Fruit fly (Drosophila melanogaster) whole organism, embryonic: ENCODE results near the gene CG6511.

Experiments
- Adf1 ChIP-seq: fragments of 200-800 bp; sonication (Bioruptor generic); IDR thresholded peaks from 2 replicates; pipeline ENCODE4 v1.3.6; 2022; ENCODE audit warnings: missing biosample characterization, missing genetic modification characterization
- BEAF-32 ChIP-seq: fragments of 200-800 bp; sonication (Bioruptor generic); optimal IDR thresholded peaks from 3 replicates; lab custom pipeline; 2017; ENCODE audit warnings: missing biosample characterization, missing genetic modification characterization, mild to moderate bottlenecking, moderate library complexity, missing genetic modification reagents
- Blimp-1 ChIP-seq: fragments of 200-800 bp; sonication (Bioruptor generic); optimal IDR thresholded peaks from 3 replicates; lab custom pipeline; 2018; ENCODE audit warnings: missing biosample characterization, missing genetic modification characterization, mild to moderate bottlenecking, moderate library complexity, missing genetic modification reagents
- CG10431 ChIP-seq: fragments of 200-800 bp; sonication (Bioruptor generic); optimal IDR thresholded peaks from 3 replicates; lab custom pipeline; 2018; ENCODE audit warnings: missing biosample characterization, mild to moderate bottlenecking, missing genetic modification characterization
- CG11723 ChIP-seq: fragments of 200-800 bp; sonication (Bioruptor generic); optimal IDR thresholded peaks from 2 replicates; lab custom pipeline; 2017; ENCODE audit warnings: missing biosample characterization, mild to moderate bottlenecking, missing genetic modification characterization
- CG12769 ChIP-seq: fragments of 200-800 bp; sonication (Bioruptor generic); optimal IDR thresholded peaks from 2 replicates; lab custom pipeline; 2019; ENCODE audit warnings: missing biosample characterization, mild to moderate bottlenecking, missing genetic modification characterization, moderate library complexity
- CG15073 ChIP-seq: fragments of 200-800 bp; sonication (Bioruptor generic); optimal IDR thresholded peaks from 2 replicates; lab custom pipeline; 2016; ENCODE audit warnings: missing biosample characterization, missing genetic modification characterization
- CG1603 ChIP-seq: fragments of 200-800 bp; sonication (Bioruptor generic); optimal IDR thresholded peaks from 2 replicates; lab custom pipeline; 2019; ENCODE audit warnings: missing biosample characterization, mild to moderate bottlenecking, missing genetic modification characterization, moderate library complexity
- CG16863 ChIP-seq: fragments of 200-800 bp; sonication (Bioruptor generic); optimal IDR thresholded peaks from 3 replicates; lab custom pipeline; 2016; ENCODE audit warnings: missing biosample characterization, missing genetic modification characterization
- CG17328 ChIP-seq: fragments of 200-800 bp; sonication (Bioruptor generic); IDR thresholded peaks from 2 replicates; pipeline ENCODE4 v1.3.6; 2022; ENCODE audit warnings: missing biosample characterization, missing genetic modification characterization
- CG17385 ChIP-seq: fragments of 200-800 bp; sonication (Bioruptor generic); optimal IDR thresholded peaks from 3 replicates; lab custom pipeline; 2018; ENCODE audit warnings: missing biosample characterization, mild to moderate bottlenecking, missing genetic modification characterization
- CG17829 ChIP-seq: fragments of 200-800 bp; optimal IDR thresholded peaks from 2 replicates; lab custom pipeline; 2019; ENCODE audit warnings: missing biosample characterization, mild to moderate bottlenecking, missing genetic modification characterization, moderate library complexity
- CG17912 ChIP-seq: fragments of 200-800 bp; sonication (Bioruptor generic); optimal IDR thresholded peaks from 2 replicates; lab custom pipeline; 2018; ENCODE audit warnings: missing biosample characterization, mild to moderate bottlenecking, missing genetic modification characterization
- CG2116 ChIP-seq: fragments of 200-800 bp; sonication (Bioruptor generic); optimal IDR thresholded peaks from 3 replicates; lab custom pipeline; 2018; ENCODE audit warnings: missing biosample characterization, mild to moderate bottlenecking, missing genetic modification characterization
- CG2199 ChIP-seq: fragments of 200-800 bp; sonication (Bioruptor generic); IDR thresholded peaks from 3 replicates; pipeline ENCODE4 v1.3.6; 2022; ENCODE audit warnings: missing biosample characterization, missing genetic modification characterization
- CG2202 ChIP-seq: fragments of 200-800 bp; sonication (Bioruptor generic); optimal IDR thresholded peaks from 2 replicates; lab custom pipeline; 2018; ENCODE audit warnings: missing biosample characterization, mild to moderate bottlenecking, missing genetic modification characterization
- CG31365 ChIP-seq: fragments of 200-800 bp; sonication (Bioruptor generic); optimal IDR thresholded peaks from 2 replicates; lab custom pipeline; 2018; ENCODE audit warnings: missing biosample characterization, mild to moderate bottlenecking, missing genetic modification characterization
- CG32532 ChIP-seq: fragments of 200-800 bp; sonication (Bioruptor generic); IDR thresholded peaks from 2 replicates; pipeline ENCODE4 v1.3.6; 2022; ENCODE audit warnings: missing biosample characterization, missing genetic modification characterization
- CG33557 ChIP-seq: fragments of 200-800 bp; sonication (Bioruptor generic); optimal IDR thresholded peaks from 2 replicates; lab custom pipeline; 2019; ENCODE audit warnings: missing biosample characterization, mild to moderate bottlenecking, missing genetic modification characterization, moderate library complexity
- CG3838 ChIP-seq: fragments of 200-800 bp; sonication (Bioruptor generic); optimal IDR thresholded peaks from 3 replicates; lab custom pipeline; 2016; ENCODE audit warnings: missing biosample characterization, missing genetic modification characterization
- CG3847 ChIP-seq: fragments of 200-800 bp; sonication (Bioruptor generic); IDR thresholded peaks from 2 replicates; pipeline ENCODE4 v1.3.6; 2022; ENCODE audit warnings: missing biosample characterization, missing genetic modification characterization
- CG4707 ChIP-seq: fragments of 200-800 bp; sonication (Bioruptor generic); optimal IDR thresholded peaks from 2 replicates; lab custom pipeline; 2018; ENCODE audit warnings: missing biosample characterization, mild to moderate bottlenecking, missing genetic modification characterization, moderate library complexity
- CG4854 ChIP-seq: fragments of 200-800 bp; sonication (Bioruptor generic); optimal IDR thresholded peaks from 2 replicates; lab custom pipeline; 2016; ENCODE audit warnings: missing biosample characterization, missing genetic modification characterization, inconsistent platforms
- CG7372 ChIP-seq: fragments of 200-800 bp; sonication (Bioruptor generic); IDR thresholded peaks from 2 replicates; pipeline ENCODE4 v1.3.6; 2022; ENCODE audit warnings: missing biosample characterization, missing genetic modification characterization
- CG7556 ChIP-seq: fragments of 200-800 bp; sonication (Bioruptor generic); optimal IDR thresholded peaks from 2 replicates; lab custom pipeline; 2017; ENCODE audit warnings: missing biosample characterization, mild to moderate bottlenecking, missing genetic modification characterization
- CG7786 ChIP-seq: fragments of 200-800 bp; sonication (Bioruptor generic); optimal IDR thresholded peaks from 2 replicates; lab custom pipeline; 2016; ENCODE audit warnings: missing biosample characterization, missing genetic modification characterization
- CG7839 ChIP-seq: fragments of 200-800 bp; sonication (Bioruptor generic); optimal IDR thresholded peaks from 3 replicates; lab custom pipeline; 2018; ENCODE audit warnings: missing biosample characterization, mild to moderate bottlenecking, missing genetic modification characterization, moderate library complexity
- CG9797 ChIP-seq: fragments of 200-800 bp; sonication (Bioruptor generic); optimal IDR thresholded peaks from 3 replicates; lab custom pipeline; 2018; ENCODE audit warnings: missing biosample characterization, mild to moderate bottlenecking, missing genetic modification characterization
- CoRest ChIP-seq: fragments of 200-800 bp; sonication (Bioruptor generic); optimal IDR thresholded peaks from 3 replicates; lab custom pipeline; 2018; ENCODE audit warnings: missing biosample characterization, mild to moderate bottlenecking, missing genetic modification characterization, moderate library complexity
- Dfd ChIP-seq, 2 experiments: fragments of >200 bp; optimal IDR thresholded peaks; 2 replicates each; lab custom pipeline; 2017; ENCODE audit warnings: missing biosample characterization in 2 of 2, missing genetic modification characterization in 2 of 2
- Ets65A ChIP-seq: fragments of 200-800 bp; sonication (Bioruptor generic); peaks from one replicate; lab custom pipeline; 2016; ENCODE audit warnings: missing biosample characterization, missing genetic modification characterization
- Fer1 ChIP-seq: fragments of 200-800 bp; sonication (Bioruptor generic); optimal IDR thresholded peaks from 2 replicates; lab custom pipeline; 2017; ENCODE audit warnings: missing biosample characterization, mild to moderate bottlenecking, missing genetic modification characterization
- Kr ChIP-seq: fragments of 200-800 bp; sonication (Bioruptor generic); optimal IDR thresholded peaks from 2 replicates; lab custom pipeline; 2017; ENCODE audit warnings: missing biosample characterization, mild to moderate bottlenecking, missing genetic modification characterization
- Rfx ChIP-seq: fragments of 200-800 bp; sonication (Bioruptor generic); IDR thresholded peaks from 2 replicates; pipeline ENCODE4 v1.3.6; 2022; ENCODE audit warnings: missing biosample characterization, missing genetic modification characterization
- amos ChIP-seq: fragments of 200-800 bp; sonication (Bioruptor generic); IDR thresholded peaks from 2 replicates; pipeline ENCODE4 v1.3.6; 2022; ENCODE audit warnings: missing biosample characterization, missing genetic modification characterization; ENCODE audit not compliant: partially characterized antibody
- cg ChIP-seq: fragments of 200-800 bp; sonication (Bioruptor generic); optimal IDR thresholded peaks from 3 replicates; lab custom pipeline; 2019; ENCODE audit warnings: missing biosample characterization, mild to moderate bottlenecking, missing genetic modification characterization, moderate library complexity
- ci ChIP-seq: fragments of 200-800 bp; sonication (Bioruptor generic); IDR thresholded peaks from 3 replicates; pipeline ENCODE4 v1.3.6; 2022; ENCODE audit warnings: missing biosample characterization, missing genetic modification characterization
- dmrt99B ChIP-seq: fragments of 200-800 bp; sonication (Bioruptor generic); optimal IDR thresholded peaks from 2 replicates; lab custom pipeline; 2018; ENCODE audit warnings: missing biosample characterization, mild to moderate bottlenecking, missing genetic modification characterization, moderate library complexity
- fd64A ChIP-seq: fragments of 200-800 bp; sonication (Bioruptor generic); optimal IDR thresholded peaks from 3 replicates; lab custom pipeline; 2018; ENCODE audit warnings: missing biosample characterization, mild to moderate bottlenecking, missing genetic modification characterization
- fd96Cb ChIP-seq: fragments of 200-800 bp; sonication (Bioruptor generic); optimal IDR thresholded peaks from 2 replicates; lab custom pipeline; 2018; ENCODE audit warnings: missing biosample characterization, mild to moderate bottlenecking, missing genetic modification characterization, moderate library complexity
- fu2 ChIP-seq: fragments of 200-800 bp; sonication (Bioruptor generic); optimal IDR thresholded peaks from 2 replicates; lab custom pipeline; 2016; ENCODE audit warnings: missing biosample characterization, missing genetic modification characterization
- gt ChIP-seq: fragments of 200-800 bp; sonication (Bioruptor generic); IDR thresholded peaks from 2 replicates; pipeline ENCODE4 v1.3.6; 2022; ENCODE audit warnings: missing biosample characterization, missing genetic modification characterization
- jumu ChIP-seq: fragments of 200-800 bp; sonication (Bioruptor generic); optimal IDR thresholded peaks from 3 replicates; lab custom pipeline; 2016; ENCODE audit warnings: missing biosample characterization, missing genetic modification characterization
- lbe ChIP-seq: fragments of 200-800 bp; sonication (Bioruptor generic); optimal IDR thresholded peaks from 2 replicates; lab custom pipeline; 2016; ENCODE audit warnings: missing biosample characterization, mild to moderate bottlenecking, missing genetic modification characterization
- sim ChIP-seq: fragments of 200-800 bp; sonication (Bioruptor generic); IDR thresholded peaks from 2 replicates; pipeline ENCODE4 v1.3.6; 2022; ENCODE audit warnings: missing biosample characterization, missing genetic modification characterization
- sima ChIP-seq: fragments of 200-800 bp; sonication (Bioruptor generic); optimal IDR thresholded peaks from 2 replicates; lab custom pipeline; 2016; ENCODE audit warnings: missing biosample characterization, missing genetic modification characterization
- stc ChIP-seq: fragments of 200-800 bp; sonication (Bioruptor generic); IDR thresholded peaks from 2 replicates; pipeline ENCODE4 v1.3.6; 2022; ENCODE audit warnings: missing biosample characterization, missing genetic modification characterization
- toy ChIP-seq: fragments of 200-800 bp; sonication (Bioruptor generic); IDR thresholded peaks from 2 replicates; pipeline ENCODE4 v1.3.6; 2022; ENCODE audit warnings: missing biosample characterization, missing genetic modification characterization
- trem ChIP-seq: fragments of 200-800 bp; optimal IDR thresholded peaks from 3 replicates; lab custom pipeline; 2019; ENCODE audit warnings: missing biosample characterization, mild to moderate bottlenecking, missing genetic modification characterization, moderate library complexity
- tup ChIP-seq: fragments of 200-800 bp; sonication (Bioruptor generic); optimal IDR thresholded peaks from 2 replicates; lab custom pipeline; 2016; ENCODE audit warnings: missing biosample characterization, mild to moderate bottlenecking, missing genetic modification characterization, moderate library complexity
- vvl ChIP-seq: fragments of 200-800 bp; sonication (Bioruptor generic); IDR thresholded peaks from 2 replicates; pipeline ENCODE4 v1.3.6; 2022; ENCODE audit warnings: missing biosample characterization, missing genetic modification characterization

CG6511 gene

dm6 chr3L:8683773-8684172 is 37.4 kb upstream of the CG6511 start (continued):
- peak; percentile 33; the same call in 1 of the 2 replicates for TF ChIP-seq Rfx
- no peak for TF ChIP-seq tup
- TF ChIP-seq CG32532: peak; percentile 20; the same call in 1 of the 2 replicates
- no peak for TF ChIP-seq CG7786 (GFP tag; lab: Kevin White, UChicago)
- TF ChIP-seq CG11723 (GFP tag; lab: Kevin White, UChicago): peak; percentile 24
- no peak for TF ChIP-seq CG17829
- no peak for TF ChIP-seq amos (GFP tag; lab: Robert Waterston, UW)
- TF ChIP-seq sima (GFP tag; lab: Kevin White, UChicago): no peak
- TF ChIP-seq fu2 (GFP tag; lab: Kevin White, UChicago): no peak
- peak; percentile 13 for TF ChIP-seq jumu (GFP tag; lab: Kevin White, UChicago)
- TF ChIP-seq CG16863: no peak
- TF ChIP-seq Fer1 (GFP tag; lab: Kevin White, UChicago): peak; percentile 62
- peak; percentile 20; the same call in 1 of the 2 replicates for TF ChIP-seq stc (GFP tag; lab: Robert Waterston, UW)
- no peak for TF ChIP-seq BEAF-32 (GFP tag; lab: Kevin White, UChicago)
- TF ChIP-seq fd96Cb: no peak
- no peak for TF ChIP-seq CG3847 (GFP tag; lab: Robert Waterston, UW)
- TF ChIP-seq lbe (GFP tag; lab: Kevin White, UChicago): no peak
- peak; percentile 12 for TF ChIP-seq CG17385 (GFP tag; lab: Kevin White, UChicago)
- TF ChIP-seq CG9797 (GFP tag; lab: Kevin White, UChicago): no peak
- TF ChIP-seq CG2202: no peak
- no peak for TF ChIP-seq CG7839 (tag; lab: Kevin White, UChicago)
- peak; percentile 11 for TF ChIP-seq fd64A (GFP tag; lab: Kevin White, UChicago)
- TF ChIP-seq Blimp-1 (GFP tag; lab: Kevin White, UChicago): peak; percentile 22
- TF ChIP-seq CG15073 (GFP tag; lab: Kevin White, UChicago): no peak
- TF ChIP-seq CG7556: no peak
- no peak for TF ChIP-seq cg (GFP tag; lab: Kevin White, UChicago)
- 0 out of 2 replicates have a peak, but pooled peaks have one; percentile 19 for TF ChIP-seq sim
- no peak for TF ChIP-seq CG7372 (GFP tag; lab: Robert Waterston, UW)
- peak; percentile 28 for TF ChIP-seq CG17912 (GFP tag; lab: Kevin White, UChicago)
- no peak for TF ChIP-seq trem (tag; lab: Kevin White, UChicago)
- TF ChIP-seq Ets65A (GFP tag; lab: Kevin White, UChicago): no peak
- no peak for TF ChIP-seq CG4854 (GFP tag; lab: Kevin White, UChicago)
- no peak for TF ChIP-seq Dfd (GFP tag; optimal IDR thresholded peaks at IDR 0.05; lab: Kevin White, UChicago)
- peak; percentile 60; the same call in 2 of the 3 replicates for TF ChIP-seq ci
- no peak for TF ChIP-seq CG2116
- TF ChIP-seq CoRest (tag; lab: Kevin White, UChicago): no peak
- 0 out of 2 replicates have a peak, but pooled peaks have one; percentile 8 for TF ChIP-seq Adf1 (GFP tag; lab: Robert Waterston, UW)
- TF ChIP-seq CG2199 (GFP tag; lab: Robert Waterston, UW): no peak
- peak; percentile 31 for TF ChIP-seq CG31365
- no peak for TF ChIP-seq CG3838 (GFP tag; lab: Kevin White, UChicago)
- peak; percentile 43; the same call in 1 of the 2 replicates for TF ChIP-seq vvl
- no peak for TF ChIP-seq dmrt99B
- TF ChIP-seq CG4707: no peak
- peak; percentile 19 for TF ChIP-seq CG1603 (tag; lab: Kevin White, UChicago)
- no peak for TF ChIP-seq CG33557 (GFP tag; lab: Kevin White, UChicago)
- TF ChIP-seq CG12769 (tag; lab: Kevin White, UChicago): peak; percentile 60
- TF ChIP-seq Kr (GFP tag; lab: Kevin White, UChicago): no peak
- TF ChIP-seq CG17328 (GFP tag; lab: Robert Waterston, UW): no peak
- TF ChIP-seq toy (GFP tag; lab: Robert Waterston, UW): 0 out of 2 replicates have a peak, but pooled peaks have one; percentile 27
- no peak for TF ChIP-seq CG10431 (GFP tag; lab: Kevin White, UChicago)
- TF ChIP-seq gt (GFP tag; lab: Robert Waterston, UW): no peak
